Fruit fly (Drosophila melanogaster): Measurements from ENCODE around the gene FER.

- TF ChIP-seq CG8478 (optimal IDR thresholded peaks at IDR 0.05) (no peak), CTCF (optimal IDR thresholded peaks at IDR 0.05) (no peak)
Measured at dm6 chr3R:9337402-9338254, 56.7 kb downstream of the FER start.
